Fruit fly (Drosophila melanogaster): ENCODE measurements around the gene CG17991.

CG17991 gene

dm6 chr3R:27204694-27205414 is 36.2 kb upstream of the CG17991 start (continued):
- TF ChIP-seq CG9797 (GFP tag; optimal IDR thresholded peaks at IDR 0.05) = no peak
- no peak for TF ChIP-seq CG8924 (tag; optimal IDR thresholded peaks at IDR 0.05)
- no peak for TF ChIP-seq tna (GFP tag; IDR thresholded peaks at IDR 0.05; ENCODE audit: partially characterized antibody)
- TF ChIP-seq CG8089 (GFP tag; optimal IDR thresholded peaks at IDR 0.05) = no peak
- TF ChIP-seq ci (GFP tag; IDR thresholded peaks at IDR 0.05) = 0 out of 3 replicates have a peak, but pooled peaks have one; percentile 13
- TF ChIP-seq oc (tag; optimal IDR thresholded peaks at IDR 0.05) = peak; percentile 52
- no peak for TF ChIP-seq CrebB (tag; optimal IDR thresholded peaks at IDR 0.05)
- peak; percentile 66 for TF ChIP-seq CG18262 (tag; optimal IDR thresholded peaks at IDR 0.05)
- no peak for TF ChIP-seq CG10321 (GFP tag; IDR thresholded peaks at IDR 0.05)
- TF ChIP-seq CG18619 (GFP tag; optimal IDR thresholded peaks at IDR 0.05) = no peak
- TF ChIP-seq cad (GFP tag; optimal IDR thresholded peaks at IDR 0.05) = no peak
- no peak for TF ChIP-seq bigmax (GFP tag; optimal IDR thresholded peaks at IDR 0.05)
- peak; percentile 9 for TF ChIP-seq CG15601 (tag; optimal IDR thresholded peaks at IDR 0.05)
- TF ChIP-seq Dad (GFP tag; optimal IDR thresholded peaks at IDR 0.05) = no peak
- peak; percentile 10 for TF ChIP-seq scrt (GFP tag; optimal IDR thresholded peaks at IDR 0.05)
- TF ChIP-seq Ptx1 (GFP tag; IDR thresholded peaks at IDR 0.05) = 0 out of 2 replicates have a peak, but pooled peaks have one; percentile 13
- peak; percentile 35 for TF ChIP-seq CG9727 (GFP tag; optimal IDR thresholded peaks at IDR 0.05)
- TF ChIP-seq Fer2 (tag; optimal IDR thresholded peaks at IDR 0.05) = no peak
- TF ChIP-seq CG12769 (tag; optimal IDR thresholded peaks at IDR 0.05) = no peak
- TF ChIP-seq ab (GFP tag; optimal IDR thresholded peaks at IDR 0.05) = no peak
- TF ChIP-seq ranshi (GFP tag; IDR thresholded peaks at IDR 0.05) = no peak
- TF ChIP-seq NK7.1 (GFP tag; optimal IDR thresholded peaks at IDR 0.05) = no peak
- TF ChIP-seq CG17328 (GFP tag; IDR thresholded peaks at IDR 0.05) = no peak
- TF ChIP-seq Hand (GFP tag; optimal IDR thresholded peaks at IDR 0.05) = no peak
- no peak for TF ChIP-seq ERR (GFP tag; optimal IDR thresholded peaks at IDR 0.05)
- TF ChIP-seq nom (GFP tag; optimal IDR thresholded peaks at IDR 0.05) = no peak
- TF ChIP-seq CG5953 (GFP tag; IDR thresholded peaks at IDR 0.05) = no peak
- peak; percentile 30; the same call in 1 of the 2 replicates for TF ChIP-seq slbo (GFP tag; IDR thresholded peaks at IDR 0.05)
- peak; percentile 5 for TF ChIP-seq Ssrp (tag; optimal IDR thresholded peaks at IDR 0.05)
- peak; percentile 11 for TF ChIP-seq fd96Cb (tag; optimal IDR thresholded peaks at IDR 0.05)
- TF ChIP-seq Side (GFP tag; optimal IDR thresholded peaks at IDR 0.05) = no peak
- no peak for TF ChIP-seq ase (GFP tag; IDR thresholded peaks at IDR 0.05)
- peak; percentile 28 for TF ChIP-seq gsb-n (tag; optimal IDR thresholded peaks at IDR 0.05)
- TF ChIP-seq CG8359 (GFP tag; optimal IDR thresholded peaks at IDR 0.05; ENCODE audit: borderline replicate concordance) = no peak
- no peak for TF ChIP-seq CG12155 (GFP tag; optimal IDR thresholded peaks at IDR 0.05)
- TF ChIP-seq hth (optimal IDR thresholded peaks at IDR 0.05) = no peak
- TF ChIP-seq hkb (optimal IDR thresholded peaks at IDR 0.05) = peak; percentile 97
- no peak for TF ChIP-seq hkb (GFP tag; IDR thresholded peaks at IDR 0.05)
- TF ChIP-seq Mrtf (GFP tag; IDR thresholded peaks at IDR 0.05) = no peak
- no peak for TF ChIP-seq Hr3 (GFP tag; optimal IDR thresholded peaks at IDR 0.05)
- no peak for TF ChIP-seq CG6175 (GFP tag; IDR thresholded peaks at IDR 0.05)
- TF ChIP-seq Usf (GFP tag; optimal IDR thresholded peaks at IDR 0.05) = peak; percentile 21
- TF ChIP-seq CG32772 (GFP tag; IDR thresholded peaks at IDR 0.05) = 0 out of 2 replicates have a peak, but pooled peaks have one; percentile 11
- TF ChIP-seq CG3847 (GFP tag; IDR thresholded peaks at IDR 0.05) = no peak
- TF ChIP-seq CG12071 (GFP tag; optimal IDR thresholded peaks at IDR 0.05) = no peak
- TF ChIP-seq jumu (GFP tag; optimal IDR thresholded peaks at IDR 0.05) = no peak
- TF ChIP-seq CG4328 (GFP tag; optimal IDR thresholded peaks at IDR 0.05) = no peak
- peak; percentile 10 for TF ChIP-seq CG18599 (GFP tag; optimal IDR thresholded peaks at IDR 0.05)
- no peak for TF ChIP-seq CG7271 (tag; optimal IDR thresholded peaks at IDR 0.05)
- no peak for TF ChIP-seq CG12942 (GFP tag; optimal IDR thresholded peaks at IDR 0.05)
- no peak for TF ChIP-seq gsb (GFP tag; IDR thresholded peaks at IDR 0.05)
